Worm (Caenorhabditis elegans): Measurements from ENCODE around the gene Y38E10A.1.
"Not testable (repeated sequence)": the region's sequence is repeated elsewhere in the genome, so short reads cannot be mapped to it uniquely, and the experiment has no call there.

Gene Y38E10A.1

DNA sequence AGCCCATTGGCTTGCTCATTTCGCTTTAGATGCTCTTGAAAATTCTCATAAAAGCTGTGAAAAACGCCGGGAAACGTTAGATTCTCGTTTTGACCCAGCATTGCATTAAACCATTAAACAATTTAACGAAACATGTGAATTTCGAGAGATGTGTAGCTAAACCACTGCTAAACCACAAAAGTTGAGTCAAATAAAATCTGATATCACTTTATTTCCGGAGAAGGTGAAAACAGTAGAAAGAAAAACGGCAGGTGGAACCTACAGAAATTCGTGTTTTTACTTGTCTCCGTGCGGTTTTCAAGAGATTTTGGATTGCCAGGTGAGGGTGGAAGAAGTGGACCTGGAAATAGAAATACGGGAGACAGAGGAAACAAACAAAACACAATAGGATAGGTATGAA, 25.9 kb downstream of the Y38E10A.1 start, which contains the start of gene F49C5.9:
Gene F49C5.9 (minus strand): TSS at position 101 of the 400 bp plus-strand sequence.
- TF ChIP-seq drap-1 (GFP tag; optimal IDR thresholded peaks at IDR 0.05): no peak
- no peak for TF ChIP-seq nhr-237 (tag; optimal IDR thresholded peaks at IDR 0.05)
- TF ChIP-seq blmp-1 (tag; optimal IDR thresholded peaks at IDR 0.05): no peak
- TF ChIP-seq unc-39 (tag; optimal IDR thresholded peaks at IDR 0.05): no peak
- TF ChIP-seq lin-13 (tag; optimal IDR thresholded peaks at IDR 0.05): no peak
- no peak for TF ChIP-seq zip-8 (tag; optimal IDR thresholded peaks at IDR 0.05)
- no peak for TF ChIP-seq sem-2 (GFP tag; optimal IDR thresholded peaks at IDR 0.05)
- no peak for TF ChIP-seq ceh-43 (GFP tag; optimal IDR thresholded peaks at IDR 0.05)
- TF ChIP-seq elt-1 (tag; optimal IDR thresholded peaks at IDR 0.05; ENCODE audit: borderline replicate concordance, insufficient read depth): no peak
- TF ChIP-seq nhr-76 (tag; optimal IDR thresholded peaks at IDR 0.05): no peak
- no peak for TF ChIP-seq nhr-2 (tag; optimal IDR thresholded peaks at IDR 0.05)
- TF ChIP-seq nhr-28 (tag; optimal IDR thresholded peaks at IDR 0.05): no peak
- TF ChIP-seq ces-1 (GFP tag; optimal IDR thresholded peaks at IDR 0.05): no peak
- TF ChIP-seq ceh-83 (GFP tag; optimal IDR thresholded peaks at IDR 0.05): no peak
- TF ChIP-seq tbx-8 (GFP tag; optimal IDR thresholded peaks at IDR 0.05): no peak
- no peak for TF ChIP-seq snpc-4 (tag; optimal IDR thresholded peaks at IDR 0.05)
- TF ChIP-seq mep-1 (tag; optimal IDR thresholded peaks at IDR 0.05): no peak
- no peak for TF ChIP-seq unc-120 (tag; optimal IDR thresholded peaks at IDR 0.05; ENCODE audit: poor library complexity, severe bottlenecking)
- TF ChIP-seq sptf-1 (tag; optimal IDR thresholded peaks at IDR 0.05): no peak
- no peak for TF ChIP-seq pha-4 (tag; optimal IDR thresholded peaks at IDR 0.05)

DNA sequence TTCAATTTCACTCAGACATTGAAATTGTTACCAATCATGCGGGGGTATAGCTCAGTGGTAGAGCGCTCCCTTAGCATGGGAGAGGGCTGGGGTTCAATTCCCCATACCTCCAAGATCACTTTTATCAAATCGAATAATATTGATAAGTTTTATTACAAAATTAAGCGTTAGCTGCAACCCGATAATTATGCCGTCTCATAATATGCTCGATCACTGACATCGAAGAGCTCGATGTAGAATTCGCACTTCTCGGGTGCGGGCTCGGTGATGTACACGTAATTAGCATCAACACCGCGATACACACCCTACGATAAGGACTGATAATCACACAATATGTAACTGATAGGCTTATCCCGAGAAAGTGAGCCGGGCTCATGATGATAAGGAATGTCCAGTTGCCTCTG, 27.8 kb downstream of the Y38E10A.1 start:
- TF ChIP-seq tbx-8 (GFP tag; optimal IDR thresholded peaks at IDR 0.05): no peak
- no peak for TF ChIP-seq unc-120 (tag; optimal IDR thresholded peaks at IDR 0.05; ENCODE audit: poor library complexity, severe bottlenecking)
- no peak for TF ChIP-seq flh-1 (GFP tag; optimal IDR thresholded peaks at IDR 0.05)
- no peak for TF ChIP-seq nhr-12 (tag; optimal IDR thresholded peaks at IDR 0.05)

DNA sequence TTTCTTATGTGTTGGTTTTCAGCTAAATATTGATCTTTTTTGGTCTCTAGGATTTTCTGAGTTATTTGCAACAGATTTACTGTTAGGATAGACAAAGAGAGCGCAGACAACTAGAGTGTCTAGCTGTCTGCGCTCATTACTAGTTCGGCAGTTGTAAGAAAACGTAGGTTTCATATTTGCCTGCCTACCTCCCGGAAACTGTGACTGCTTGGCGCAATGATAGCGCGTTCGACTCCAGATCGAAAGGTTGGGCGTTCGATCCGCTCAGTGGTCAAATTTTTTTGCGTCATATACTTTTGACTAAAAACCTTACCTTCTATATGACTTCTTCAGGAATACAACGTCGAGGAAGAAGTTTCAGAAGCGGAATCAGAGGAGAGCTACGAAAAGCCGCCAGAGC, 31.0 kb downstream of the Y38E10A.1 start:
- no peak for TF ChIP-seq nhr-28 (tag; optimal IDR thresholded peaks at IDR 0.05)
- no peak for TF ChIP-seq lin-32 (GFP tag; optimal IDR thresholded peaks at IDR 0.05)
- no peak for TF ChIP-seq blmp-1 (tag; optimal IDR thresholded peaks at IDR 0.05)
- no peak for TF ChIP-seq ceh-39 (tag; optimal IDR thresholded peaks at IDR 0.05)
- TF ChIP-seq lsy-2 (tag; optimal IDR thresholded peaks at IDR 0.05): no peak
- TF ChIP-seq hlh-1 (tag; optimal IDR thresholded peaks at IDR 0.05): no peak
- no peak for TF ChIP-seq unc-120 (tag; optimal IDR thresholded peaks at IDR 0.05; ENCODE audit: poor library complexity, severe bottlenecking)
- TF ChIP-seq pha-4 (tag; optimal IDR thresholded peaks at IDR 0.05): no peak
- no peak for TF ChIP-seq ham-2 (GFP tag; optimal IDR thresholded peaks at IDR 0.05)
- no peak for TF ChIP-seq nhr-12 (tag; optimal IDR thresholded peaks at IDR 0.05)
- no peak for TF ChIP-seq tbx-8 (GFP tag; optimal IDR thresholded peaks at IDR 0.05)
- TF ChIP-seq nhr-76 (tag; optimal IDR thresholded peaks at IDR 0.05): no peak
- no peak for TF ChIP-seq drap-1 (GFP tag; optimal IDR thresholded peaks at IDR 0.05)
- no peak for TF ChIP-seq sptf-1 (tag; optimal IDR thresholded peaks at IDR 0.05)
- TF ChIP-seq ztf-11 (tag; optimal IDR thresholded peaks at IDR 0.05): no peak
- no peak for TF ChIP-seq mls-2 (tag; optimal IDR thresholded peaks at IDR 0.05)
- no peak for TF ChIP-seq mep-1 (tag; optimal IDR thresholded peaks at IDR 0.05)
- no peak for TF ChIP-seq ceh-43 (GFP tag; optimal IDR thresholded peaks at IDR 0.05)

DNA sequence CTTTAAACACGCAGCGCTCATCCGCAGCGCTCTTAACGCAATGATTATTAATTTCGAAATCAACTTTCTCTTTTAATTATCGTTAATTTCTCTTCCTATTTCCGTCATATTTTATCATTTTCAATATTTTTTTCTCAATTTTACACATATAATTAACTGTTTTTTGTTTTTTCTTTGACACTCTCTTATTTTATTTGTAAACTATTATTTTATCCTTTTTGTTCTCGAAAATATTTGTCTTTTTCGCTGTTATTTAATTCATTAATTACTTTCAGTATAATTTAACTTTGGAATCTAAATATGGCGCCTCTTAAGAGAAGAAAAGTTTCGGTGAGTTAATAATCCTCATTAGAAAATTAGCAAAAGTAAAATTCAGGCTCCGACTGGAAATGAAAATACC, 34.2 kb downstream of the Y38E10A.1 start, which contains the start of gene F49C5.3:
Gene F49C5.3 (plus strand): TSS at position 301 of the 400 bp plus-strand sequence.
- not testable (repeated sequence) for TF ChIP-seq blmp-1, nhr-12, sptf-1 (tag; optimal IDR thresholded peaks at IDR 0.05)

DNA sequence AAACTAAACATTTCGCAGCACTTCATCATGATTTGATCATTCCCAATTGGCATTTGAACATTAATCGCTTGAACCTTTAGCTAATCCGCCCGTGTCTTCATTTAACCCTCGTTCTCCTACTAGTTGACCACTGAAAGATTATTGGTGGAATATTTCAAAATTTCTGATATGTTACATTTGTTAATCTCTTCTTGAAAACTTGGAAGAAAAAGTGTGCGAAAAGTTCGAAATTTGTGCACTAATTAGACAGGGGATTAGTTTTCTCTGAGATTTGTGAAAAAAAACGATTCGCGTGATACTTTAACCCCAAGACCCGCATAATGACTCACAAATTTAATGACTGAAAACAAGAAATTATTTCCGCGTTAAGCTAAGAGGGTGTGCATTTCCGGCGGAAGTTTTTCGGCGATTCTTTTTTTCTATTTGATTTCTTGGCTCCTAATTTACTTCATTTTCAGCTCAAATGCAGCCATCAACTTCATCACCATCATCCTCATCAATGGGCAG, 35.1 kb downstream of the Y38E10A.1 start, which contains the start of gene nimk-1:
Gene nimk-1 (plus strand): TSS at position 457 of the 507 bp plus-strand sequence.
- no peak for TF ChIP-seq unc-39 (tag; optimal IDR thresholded peaks at IDR 0.05)
- TF ChIP-seq drap-1 (GFP tag; optimal IDR thresholded peaks at IDR 0.05): no peak
- TF ChIP-seq unc-120 (tag; optimal IDR thresholded peaks at IDR 0.05; ENCODE audit: poor library complexity, severe bottlenecking): no peak
- TF ChIP-seq sem-2 (GFP tag; optimal IDR thresholded peaks at IDR 0.05): no peak
- TF ChIP-seq nhr-28 (tag; optimal IDR thresholded peaks at IDR 0.05): no peak
- TF ChIP-seq zip-8 (tag; optimal IDR thresholded peaks at IDR 0.05): no peak
- no peak for TF ChIP-seq cnd-1 (tag; optimal IDR thresholded peaks at IDR 0.05)
- TF ChIP-seq ces-1 (GFP tag; optimal IDR thresholded peaks at IDR 0.05): no peak
- no peak for TF ChIP-seq tbx-8 (GFP tag; optimal IDR thresholded peaks at IDR 0.05)
- no peak for TF ChIP-seq bed-3 (GFP tag; optimal IDR thresholded peaks at IDR 0.05)
- no peak for TF ChIP-seq lin-13 (tag; optimal IDR thresholded peaks at IDR 0.05)
- no peak for TF ChIP-seq nhr-2 (tag; optimal IDR thresholded peaks at IDR 0.05)
- no peak for TF ChIP-seq ceh-43 (GFP tag; optimal IDR thresholded peaks at IDR 0.05)
- no peak for TF ChIP-seq snpc-4 (tag; optimal IDR thresholded peaks at IDR 0.05)
- TF ChIP-seq sptf-1 (tag; optimal IDR thresholded peaks at IDR 0.05): no peak
- no peak for TF ChIP-seq unc-62 (GFP tag; optimal IDR thresholded peaks at IDR 0.05)
- no peak for TF ChIP-seq elt-1 (tag; optimal IDR thresholded peaks at IDR 0.05; ENCODE audit: borderline replicate concordance, insufficient read depth)
- no peak for TF ChIP-seq elt-3 (tag; optimal IDR thresholded peaks at IDR 0.05)
- no peak for TF ChIP-seq flh-1 (GFP tag; optimal IDR thresholded peaks at IDR 0.05)

Measured in whole organism, mixed stage, embryonic.